Worm (Caenorhabditis elegans) whole organism, midembryonic: ENCODE results near the gene odr-3.

Source experiments
- T22C8.4 ChIP-seq: fragments of 200-800 bp; sonication (Bioruptor generic); IDR thresholded peaks from 2 replicates; pipeline ENCODE4 v1.3.6; 2022; ENCODE audit warnings: missing genetic modification characterization, missing compliant biosample characterization
- cog-1 ChIP-seq: sonication (generic microtip); optimal IDR thresholded peaks from 2 replicates; lab custom pipeline; 2016; ENCODE audit warnings: missing genetic modification characterization, missing compliant biosample characterization
- flt-1 ChIP-seq: fragments of 200-800 bp; sonication (Bioruptor generic); IDR thresholded peaks from 2 replicates; pipeline ENCODE4 v1.3.6; 2022; ENCODE audit warnings: missing genetic modification characterization, missing compliant biosample characterization
- klf-2 ChIP-seq: fragments of 200-800 bp; sonication (Bioruptor generic); conservative IDR thresholded peaks from 2 replicates; pipeline ENCODE4 v1.3.6; 2022; ENCODE audit warnings: missing genetic modification reagents, missing genetic modification characterization, missing compliant biosample characterization
- med-1 ChIP-seq: sonication (generic microtip); optimal IDR thresholded peaks from 2 replicates; lab custom pipeline; 2017; ENCODE audit warnings: missing genetic modification characterization, mild to moderate bottlenecking, missing compliant biosample characterization, antibody characterized with exemption, missing genetic modification reagents; ENCODE audit not compliant: insufficient read depth
- ref-1 ChIP-seq: fragments of 200-800 bp; sonication (Bioruptor generic); conservative IDR thresholded peaks from 2 replicates; pipeline ENCODE4 v1.3.6; 2022; ENCODE audit warnings: missing genetic modification reagents, missing genetic modification characterization, missing compliant biosample characterization
- tab-1 ChIP-seq: fragments of 200-800 bp; sonication (Bioruptor generic); IDR thresholded peaks from 2 replicates; pipeline ENCODE4 v1.3.6; 2022; ENCODE audit warnings: missing genetic modification characterization, missing compliant biosample characterization
- ztf-23 ChIP-seq: fragments of 200-800 bp; sonication (Bioruptor generic); IDR thresholded peaks from 2 replicates; pipeline ENCODE4 v1.3.6; 2022; ENCODE audit warnings: missing genetic modification reagents, missing genetic modification characterization, missing compliant biosample characterization
- ztf-29 ChIP-seq: fragments of 200-800 bp; sonication (Bioruptor generic); IDR thresholded peaks from 2 replicates; pipeline ENCODE4 v1.3.6; 2022; ENCODE audit warnings: missing genetic modification reagents, missing genetic modification characterization, missing compliant biosample characterization

DNA sequence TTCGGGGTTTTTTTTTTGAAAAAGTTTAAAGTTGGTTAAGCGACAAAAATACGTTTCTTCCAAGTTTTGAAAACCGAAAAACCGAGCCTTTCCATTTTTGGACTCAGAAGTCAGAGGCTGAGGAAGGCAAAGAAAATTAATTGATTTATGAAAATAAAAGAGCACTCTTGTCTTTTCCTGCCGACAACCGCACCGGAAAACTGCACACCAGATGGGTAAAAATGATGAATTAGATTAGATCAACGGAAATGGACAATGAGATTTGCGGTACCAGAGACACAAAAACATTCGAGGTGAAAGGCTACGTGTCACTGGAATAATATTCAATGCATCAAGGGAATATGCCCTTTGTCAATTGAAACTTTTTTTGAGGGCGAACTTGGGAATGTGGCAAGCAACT is 45.2 kb upstream of the odr-3 start:
- TF ChIP-seq flt-1 (GFP tag; lab: Robert Waterston, UW) (no peak), ztf-29 (no peak), med-1 (GFP tag; lab: Kevin White, UChicago) (no peak), cog-1 (tag; lab: Kevin White, UChicago) (no peak), tab-1 (GFP tag; lab: Robert Waterston, UW) (no peak), T22C8.4 (GFP tag; lab: Robert Waterston, UW) (no peak), ztf-23 (GFP tag; lab: Robert Waterston, UW) (no peak), ref-1 (GFP tag; lab: Robert Waterston, UW) (no peak), klf-2 (GFP tag; lab: Robert Waterston, UW) (no peak)
